Worm (Caenorhabditis elegans): ENCODE measurements around the gene Y67D8C.7.

DNA sequence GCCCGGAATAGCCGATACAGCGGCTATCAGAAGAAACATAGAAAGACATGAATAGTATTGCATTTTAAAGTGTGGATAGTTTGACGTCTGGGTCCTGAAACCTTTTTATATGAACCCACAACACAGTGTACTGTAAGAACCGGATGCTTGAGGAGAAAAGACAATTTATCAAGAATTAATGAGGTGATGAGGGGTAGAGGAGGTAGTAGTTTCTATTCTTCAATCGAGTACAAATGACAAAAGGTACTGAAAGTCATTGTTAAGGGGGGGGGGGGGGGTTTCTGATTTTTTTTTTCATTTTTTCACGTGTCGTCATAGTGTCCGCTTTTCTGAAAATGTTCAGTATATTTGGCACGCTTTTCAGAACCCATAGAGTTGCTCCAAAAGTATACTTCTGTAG lies at the start of gene Y67D8C.7:
- TF ChIP-seq tbx-11 (GFP tag; IDR thresholded peaks at IDR 0.05): no peak
- TF ChIP-seq flt-1 (GFP tag; IDR thresholded peaks at IDR 0.05): no peak
- TF ChIP-seq ama-1 (optimal IDR thresholded peaks at IDR 0.05): no peak
- no peak for TF ChIP-seq aly-1 (tag; optimal IDR thresholded peaks at IDR 0.05)
- no peak for TF ChIP-seq scrt-1 (GFP tag; IDR thresholded peaks at IDR 0.05)
- no peak for TF ChIP-seq tbx-37 (GFP tag; conservative IDR thresholded peaks at IDR 0.05)
